Fruit fly (Drosophila melanogaster) whole organism, embryonic: Measurements from ENCODE around the gene CG6569.

Experiments
- Antp ChIP-seq: fragments of 200-800 bp; sonication (Bioruptor generic); optimal IDR thresholded peaks from 3 replicates; lab custom pipeline; 2016; ENCODE audit warnings: missing biosample characterization, missing genetic modification characterization
- Asciz ChIP-seq: fragments of 200-800 bp; sonication (Bioruptor generic); optimal IDR thresholded peaks from 2 replicates; lab custom pipeline; 2017; ENCODE audit warnings: missing biosample characterization, mild to moderate bottlenecking, missing genetic modification characterization, missing genetic modification reagents
- Bgb ChIP-seq: fragments of 200-800 bp; sonication (Bioruptor generic); IDR thresholded peaks from 2 replicates; pipeline ENCODE4 v1.3.6; 2022; ENCODE audit warnings: missing biosample characterization, missing genetic modification characterization; ENCODE audit not compliant: partially characterized antibody
- CG10267 ChIP-seq: fragments of 200-800 bp; sonication (Bioruptor generic); optimal IDR thresholded peaks from 2 replicates; lab custom pipeline; 2018; ENCODE audit warnings: missing biosample characterization, mild to moderate bottlenecking, missing genetic modification characterization, moderate library complexity
- CG12299 ChIP-seq: fragments of 200-800 bp; sonication (Bioruptor generic); optimal IDR thresholded peaks from 2 replicates; lab custom pipeline; 2018; ENCODE audit warnings: missing biosample characterization, mild to moderate bottlenecking, missing genetic modification characterization
- CG13287 ChIP-seq: fragments of 200-800 bp; sonication (Bioruptor generic); IDR thresholded peaks from 2 replicates; pipeline ENCODE4 v1.3.6; 2022; ENCODE audit warnings: missing biosample characterization, missing genetic modification characterization; ENCODE audit not compliant: partially characterized antibody
- CG14014 ChIP-seq: fragments of 200-800 bp; sonication (Bioruptor generic); IDR thresholded peaks from 2 replicates; pipeline ENCODE4 v1.3.6; 2022; ENCODE audit warnings: missing biosample characterization, missing genetic modification characterization
- CG14965 ChIP-seq: fragments of 200-800 bp; sonication (Bioruptor generic); optimal IDR thresholded peaks from 2 replicates; lab custom pipeline; 2016; ENCODE audit warnings: missing biosample characterization, missing genetic modification characterization, borderline replicate concordance
- CG15011 ChIP-seq: fragments of 200-800 bp; sonication (Bioruptor generic); optimal IDR thresholded peaks from 3 replicates; lab custom pipeline; 2018; ENCODE audit warnings: missing biosample characterization, mild to moderate bottlenecking, missing genetic modification characterization
- CG15696 ChIP-seq: fragments of 200-800 bp; sonication (Bioruptor generic); optimal IDR thresholded peaks from 2 replicates; lab custom pipeline; 2019; ENCODE audit warnings: missing biosample characterization, mild to moderate bottlenecking, missing genetic modification characterization, moderate library complexity
- CG16813 ChIP-seq: fragments of 200-800 bp; sonication (Bioruptor generic); IDR thresholded peaks from 3 replicates; pipeline ENCODE4 v1.3.6; 2022; ENCODE audit warnings: missing biosample characterization, missing genetic modification characterization; ENCODE audit not compliant: partially characterized antibody
- CG17328 ChIP-seq: fragments of 200-800 bp; sonication (Bioruptor generic); IDR thresholded peaks from 2 replicates; pipeline ENCODE4 v1.3.6; 2022; ENCODE audit warnings: missing biosample characterization, missing genetic modification characterization
- CG17361 ChIP-seq: fragments of 200-800 bp; sonication (Bioruptor generic); IDR thresholded peaks from 3 replicates; pipeline ENCODE4 v1.3.6; 2022; ENCODE audit warnings: missing biosample characterization, missing genetic modification characterization
- CG17829 ChIP-seq: fragments of 200-800 bp; optimal IDR thresholded peaks from 2 replicates; lab custom pipeline; 2019; ENCODE audit warnings: missing biosample characterization, mild to moderate bottlenecking, missing genetic modification characterization, moderate library complexity
- CG18599 ChIP-seq: fragments of 200-800 bp; sonication (Bioruptor generic); optimal IDR thresholded peaks from 3 replicates; lab custom pipeline; 2017; ENCODE audit warnings: missing biosample characterization, missing genetic modification characterization, mild to moderate bottlenecking, moderate library complexity, missing genetic modification reagents
- CG2202 ChIP-seq: fragments of 200-800 bp; sonication (Bioruptor generic); optimal IDR thresholded peaks from 2 replicates; lab custom pipeline; 2018; ENCODE audit warnings: missing biosample characterization, mild to moderate bottlenecking, missing genetic modification characterization
- CG33557 ChIP-seq: fragments of 200-800 bp; sonication (Bioruptor generic); optimal IDR thresholded peaks from 2 replicates; lab custom pipeline; 2019; ENCODE audit warnings: missing biosample characterization, mild to moderate bottlenecking, missing genetic modification characterization, moderate library complexity
- CG34376 ChIP-seq: fragments of 200-800 bp; sonication (Bioruptor generic); optimal IDR thresholded peaks from 2 replicates; lab custom pipeline; 2018; ENCODE audit warnings: missing biosample characterization, mild to moderate bottlenecking, missing genetic modification characterization
- CG3847 ChIP-seq: fragments of 200-800 bp; sonication (Bioruptor generic); IDR thresholded peaks from 2 replicates; pipeline ENCODE4 v1.3.6; 2022; ENCODE audit warnings: missing biosample characterization, missing genetic modification characterization
- CG7271 ChIP-seq: fragments of 200-800 bp; sonication (Bioruptor generic); optimal IDR thresholded peaks from 2 replicates; lab custom pipeline; 2018; ENCODE audit warnings: missing biosample characterization, mild to moderate bottlenecking, missing genetic modification characterization, moderate library complexity
- CG9797 ChIP-seq: fragments of 200-800 bp; sonication (Bioruptor generic); optimal IDR thresholded peaks from 3 replicates; lab custom pipeline; 2018; ENCODE audit warnings: missing biosample characterization, mild to moderate bottlenecking, missing genetic modification characterization
- D19A ChIP-seq: fragments of 200-800 bp; optimal IDR thresholded peaks from 3 replicates; lab custom pipeline; 2019; ENCODE audit warnings: missing biosample characterization, mild to moderate bottlenecking, missing genetic modification characterization, moderate library complexity
- D19B ChIP-seq: fragments of 200-800 bp; sonication (Bioruptor generic); optimal IDR thresholded peaks from 2 replicates; lab custom pipeline; 2017; ENCODE audit warnings: missing biosample characterization, mild to moderate bottlenecking, missing genetic modification characterization
- Doc3 ChIP-seq: fragments of 200-800 bp; sonication (Bioruptor generic); IDR thresholded peaks from 3 replicates; pipeline ENCODE4 v1.3.6; 2022; ENCODE audit warnings: missing biosample characterization, missing genetic modification characterization; ENCODE audit not compliant: partially characterized antibody
- Drgx ChIP-seq: fragments of 200-800 bp; sonication (Bioruptor generic); IDR thresholded peaks from 2 replicates; pipeline ENCODE4 v1.3.6; 2022; ENCODE audit warnings: missing biosample characterization, missing genetic modification characterization
- Hr78 ChIP-seq, 2 experiments: fragments of 200-800 bp in 1 of 2; fragments of >200 bp in 1 of 2; sonication (Bioruptor generic) in 1 of 2; optimal IDR thresholded peaks; 2 replicates each; lab custom pipeline; 2017 to 2019; ENCODE audit warnings: missing biosample characterization in 2 of 2, missing genetic modification characterization in 2 of 2, mild to moderate bottlenecking in 1 of 2, moderate library complexity in 1 of 2
- Max ChIP-seq: fragments of 200-800 bp; sonication (Bioruptor generic); optimal IDR thresholded peaks from 2 replicates; lab custom pipeline; 2016; ENCODE audit warnings: missing biosample characterization, mild to moderate bottlenecking, missing genetic modification characterization
- NK7.1 ChIP-seq: fragments of 200-800 bp; sonication (Bioruptor generic); optimal IDR thresholded peaks from 3 replicates; lab custom pipeline; 2016; ENCODE audit warnings: missing biosample characterization, missing genetic modification characterization
- Oaz ChIP-seq: fragments of 200-800 bp; sonication (Bioruptor generic); IDR thresholded peaks from 2 replicates; pipeline ENCODE4 v1.3.6; 2022; ENCODE audit warnings: missing biosample characterization, missing genetic modification characterization
- Opbp ChIP-seq: fragments of 200-800 bp; sonication (Bioruptor generic); IDR thresholded peaks from 3 replicates; pipeline ENCODE4 v1.3.6; 2022; ENCODE audit warnings: missing biosample characterization, missing genetic modification characterization; ENCODE audit not compliant: partially characterized antibody
- Trl ChIP-seq, 3 experiments: fragments of >200 bp in 2 of 3; fragments of 200-800 bp in 1 of 3; sonication (Bioruptor generic) in 1 of 3; optimal IDR thresholded peaks; 2 replicates in 1 of 3; 3 replicates in 2 of 3; lab custom pipeline; 2016 to 2017; ENCODE audit warnings: missing biosample characterization in 1 of 3, missing genetic modification characterization in 1 of 3
- Xrp1 ChIP-seq: fragments of 200-800 bp; sonication (Bioruptor generic); IDR thresholded peaks from 2 replicates; pipeline ENCODE4 v1.3.6; 2022; ENCODE audit warnings: missing biosample characterization, missing genetic modification characterization
- ac ChIP-seq: fragments of 200-800 bp; sonication (Bioruptor generic); optimal IDR thresholded peaks from 3 replicates; lab custom pipeline; 2017; ENCODE audit warnings: missing biosample characterization, mild to moderate bottlenecking, missing genetic modification characterization
- br ChIP-seq: fragments of >200 bp; optimal IDR thresholded peaks from 2 replicates; lab custom pipeline; 2017
- bsh ChIP-seq, 2 experiments: fragments of 200-800 bp; sonication (Bioruptor generic); optimal IDR thresholded peaks; 2 replicates each; lab custom pipeline; 2017 to 2018; ENCODE audit warnings: mild to moderate bottlenecking in 2 of 2, missing biosample characterization in 2 of 2, missing genetic modification characterization in 2 of 2, moderate library complexity in 1 of 2
- cwo ChIP-seq: fragments of 200-800 bp; sonication (Bioruptor generic); optimal IDR thresholded peaks from 3 replicates; lab custom pipeline; 2017; ENCODE audit warnings: missing biosample characterization, missing genetic modification characterization, mild to moderate bottlenecking, moderate library complexity, missing genetic modification reagents
- exex ChIP-seq: fragments of 200-800 bp; sonication (Bioruptor generic); optimal IDR thresholded peaks from 4 replicates; lab custom pipeline; 2018; ENCODE audit warnings: missing biosample characterization, mild to moderate bottlenecking, missing genetic modification characterization, moderate library complexity
- fd64A ChIP-seq: fragments of 200-800 bp; sonication (Bioruptor generic); optimal IDR thresholded peaks from 3 replicates; lab custom pipeline; 2018; ENCODE audit warnings: missing biosample characterization, mild to moderate bottlenecking, missing genetic modification characterization
- jigr1 ChIP-seq: fragments of 200-800 bp; sonication (Bioruptor generic); IDR thresholded peaks from 3 replicates; pipeline ENCODE4 v1.3.6; 2022; ENCODE audit warnings: missing biosample characterization, missing genetic modification characterization
- kni ChIP-seq: fragments of 200-800 bp; sonication (Bioruptor generic); optimal IDR thresholded peaks from 3 replicates; lab custom pipeline; 2017; ENCODE audit warnings: mild to moderate bottlenecking, missing biosample characterization, missing genetic modification reagents, missing genetic modification characterization
- lbe ChIP-seq: fragments of 200-800 bp; sonication (Bioruptor generic); optimal IDR thresholded peaks from 2 replicates; lab custom pipeline; 2016; ENCODE audit warnings: missing biosample characterization, mild to moderate bottlenecking, missing genetic modification characterization
- lilli ChIP-seq: fragments of 200-800 bp; sonication (Bioruptor generic); optimal IDR thresholded peaks from 3 replicates; lab custom pipeline; 2016; ENCODE audit warnings: missing biosample characterization, missing genetic modification characterization
- maf-S ChIP-seq: fragments of 200-800 bp; sonication (Bioruptor generic); optimal IDR thresholded peaks from 2 replicates; lab custom pipeline; 2016; ENCODE audit warnings: missing biosample characterization, missing genetic modification characterization
- nom ChIP-seq: fragments of 200-800 bp; sonication (Bioruptor generic); optimal IDR thresholded peaks from 2 replicates; lab custom pipeline; 2017; ENCODE audit warnings: missing biosample characterization, missing genetic modification characterization, mild to moderate bottlenecking, moderate library complexity, missing genetic modification reagents
- rib ChIP-seq: fragments of 200-800 bp; sonication (Bioruptor generic); IDR thresholded peaks from 2 replicates; pipeline ENCODE4 v1.3.6; 2022; ENCODE audit warnings: missing biosample characterization, missing genetic modification characterization
- ro ChIP-seq: fragments of 200-800 bp; sonication (Bioruptor generic); IDR thresholded peaks from 2 replicates; pipeline ENCODE4 v1.3.6; 2022; ENCODE audit warnings: missing biosample characterization, missing genetic modification characterization
- sens-2 ChIP-seq: fragments of 200-800 bp; sonication (Bioruptor generic); IDR thresholded peaks from 2 replicates; pipeline ENCODE4 v1.3.6; 2022; ENCODE audit warnings: missing biosample characterization, missing genetic modification characterization
- tin ChIP-seq: fragments of 200-800 bp; sonication (Bioruptor generic); optimal IDR thresholded peaks from 3 replicates; lab custom pipeline; 2016; ENCODE audit warnings: missing biosample characterization, missing genetic modification characterization

Gene CG6569

dm6 chr3R:21823699-21824406, 43.9 kb downstream of the CG6569 start (continued):
- TF ChIP-seq CG14965 (no peak), ac (GFP tag; lab: Kevin White, UChicago) (no peak), NK7.1 (no peak), CG17829 (tag; lab: Kevin White, UChicago) (peak; percentile 39), CG10267 (tag; lab: Kevin White, UChicago) (peak; percentile 65), CG3847 (GFP tag; lab: Robert Waterston, UW) (no peak), D19A (tag; lab: Kevin White, UChicago) (peak; percentile 60), tin (GFP tag; lab: Kevin White, UChicago) (peak; percentile 33), CG12299 (tag; lab: Kevin White, UChicago) (no peak), CG15696 (tag; lab: Kevin White, UChicago) (peak; percentile 83), CG17328 (no peak), Oaz (GFP tag; lab: Robert Waterston, UW) (no peak), Trl (optimal IDR thresholded peaks at IDR 0.05; lab: Kevin White, UChicago) (no peak), Trl (GFP tag; optimal IDR thresholded peaks at IDR 0.05; lab: Kevin White, UChicago) (no peak), CG7271 (tag; lab: Kevin White, UChicago) (no peak), CG16813 (GFP tag; lab: Robert Waterston, UW) (no peak), D19B (no peak), lilli (GFP tag; lab: Kevin White, UChicago) (no peak), CG17361 (GFP tag; lab: Robert Waterston, UW) (peak; percentile 62; the same call in 2 of the 3 replicates), kni (GFP tag; lab: Kevin White, UChicago) (peak; percentile 51), jigr1 (no peak)

- TF ChIP-seq CG9797 (no peak), fd64A (GFP tag; lab: Kevin White, UChicago) (peak; percentile 27), CG2202 (tag; lab: Kevin White, UChicago) (peak; percentile 25), Doc3 (GFP tag; lab: Robert Waterston, UW) (no peak), Bgb (GFP tag; lab: Robert Waterston, UW) (no peak), CG18599 (no peak), nom (GFP tag; lab: Kevin White, UChicago) (peak; percentile 65), cwo (GFP tag; lab: Kevin White, UChicago) (no peak), CG13287 (GFP tag; lab: Robert Waterston, UW) (no peak), ro (GFP tag; lab: Robert Waterston, UW) (no peak), Max (GFP tag; lab: Kevin White, UChicago) (no peak), br (lab: Kevin White, UChicago) (no peak), Xrp1 (GFP tag; lab: Robert Waterston, UW) (no peak), Opbp (GFP tag; lab: Robert Waterston, UW) (no peak), Hr78 (GFP tag; optimal IDR thresholded peaks at IDR 0.05; lab: Kevin White, UChicago) (no peak), Trl (optimal IDR thresholded peaks at IDR 0.05; lab: Kevin White, UChicago) (no peak), Trl (GFP tag; optimal IDR thresholded peaks at IDR 0.05; lab: Kevin White, UChicago) (no peak), CG15011 (GFP tag; lab: Kevin White, UChicago) (no peak), CG14014 (GFP tag; lab: Robert Waterston, UW) (no peak), rib (GFP tag; lab: Robert Waterston, UW) (no peak), exex (tag; lab: Kevin White, UChicago) (no peak), CG34376 (GFP tag; lab: Kevin White, UChicago) (no peak), sens-2 (GFP tag; lab: Robert Waterston, UW) (no peak), maf-S (GFP tag; lab: Kevin White, UChicago) (no peak), bsh (GFP tag; optimal IDR thresholded peaks at IDR 0.05; lab: Kevin White, UChicago) (peak in 1 of 2 experiments; percentile 27), CG15696 (tag; lab: Kevin White, UChicago) (peak; percentile 6), Antp (GFP tag; lab: Kevin White, UChicago) (no peak), CG33557 (GFP tag; lab: Kevin White, UChicago) (no peak), Drgx (GFP tag; lab: Robert Waterston, UW) (no peak), lbe (GFP tag; lab: Kevin White, UChicago) (no peak), Asciz (GFP tag; lab: Kevin White, UChicago) (peak; percentile 13)
These were observed 44.6 kb downstream of the CG6569 start for dm6 chr3R:21823076-21823475.
